Fruit fly (Drosophila melanogaster) ovary, adult (tissue): ENCODE results near the gene CG31407.

Source experiments
- CG17801 ChIP-seq: fragments of 200-800 bp; optimal IDR thresholded peaks from 2 replicates; lab custom pipeline; 2019; ENCODE audit warnings: missing biosample characterization, mild to moderate bottlenecking, missing genetic modification characterization, moderate library complexity; ENCODE audit not compliant: partially characterized antibody

Gene CG31407

DNA sequence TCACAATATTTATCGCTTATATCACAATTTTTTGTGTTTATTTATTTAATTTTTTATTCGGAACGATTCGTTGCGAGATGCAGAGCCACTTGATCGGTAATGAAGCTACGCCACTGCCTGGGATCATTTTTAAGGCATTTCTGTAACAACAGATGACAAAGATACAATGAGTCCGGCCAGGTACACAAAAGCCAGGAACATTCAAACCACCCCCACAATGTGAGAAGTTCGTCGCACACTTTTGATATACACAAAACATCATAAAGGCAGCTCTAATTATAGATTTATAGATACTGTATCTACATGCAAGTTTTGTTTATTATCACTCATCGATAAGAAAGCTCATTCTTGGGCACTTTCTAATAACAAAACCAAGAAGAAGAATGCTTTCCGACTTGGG is at the start of gene CG31407:
CG31407 (minus strand) TSS at position 101 of the 400 bp plus-strand sequence.
- no peak for TF ChIP-seq CG17801 (GFP tag; lab: Kevin White, UChicago)

DNA sequence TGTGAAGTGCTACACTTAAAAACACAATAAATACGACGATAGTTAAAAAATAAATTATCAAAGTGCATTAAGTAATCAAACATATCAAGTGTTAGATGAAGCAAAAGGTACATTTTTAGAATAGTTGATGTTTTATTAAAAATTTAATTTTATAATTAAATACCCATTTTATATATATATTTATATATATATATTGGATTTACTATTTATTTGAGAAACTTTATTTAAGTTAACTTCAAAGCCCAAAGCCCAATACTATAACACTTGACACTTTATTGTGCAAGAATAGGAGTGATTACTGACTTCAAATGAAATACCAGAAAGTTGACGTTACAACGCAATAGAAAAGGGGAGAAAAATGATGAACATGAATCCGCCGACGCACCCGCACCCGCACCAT is 45.9 kb upstream of the CG31407 start, which contains the start of gene nerfin-2:
nerfin-2 (plus strand) TSS at position 301 of the 400 bp plus-strand sequence.
- TF ChIP-seq CG17801 (GFP tag; lab: Kevin White, UChicago), result no peak

DNA sequence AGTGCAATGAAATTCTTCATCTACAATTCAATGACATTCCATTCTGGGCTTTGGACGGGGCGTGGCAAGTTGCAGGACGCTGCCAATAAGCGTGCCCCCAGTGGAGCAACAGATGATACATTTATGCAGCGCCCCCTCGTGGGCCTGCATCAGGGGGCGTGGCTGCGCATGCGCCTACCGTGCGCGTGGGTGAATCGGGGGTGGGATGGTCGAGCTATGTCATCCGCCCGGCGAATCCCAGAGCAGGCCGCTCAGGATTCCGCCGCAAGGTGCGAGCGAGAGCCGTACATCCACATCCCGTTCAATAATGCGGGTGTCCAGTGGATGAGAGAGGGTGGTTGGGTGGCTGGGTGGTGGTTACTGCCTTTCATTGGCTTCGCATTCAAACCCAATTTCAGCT is 45.2 kb upstream of the CG31407 start:
- no peak for TF ChIP-seq CG17801 (GFP tag; lab: Kevin White, UChicago)

- no peak for TF ChIP-seq CG17801 (GFP tag; lab: Kevin White, UChicago)
Observed at dm6 chr3R:10068780-10069179, 43.8 kb upstream of the CG31407 start.

dm6 chr3R:10067605-10068004 is 42.7 kb upstream of the CG31407 start, which contains the start of gene CG33784:
Gene CG33784 (plus strand): TSS chr3R:10067905.
- TF ChIP-seq CG17801 (GFP tag; lab: Kevin White, UChicago), result no peak

DNA sequence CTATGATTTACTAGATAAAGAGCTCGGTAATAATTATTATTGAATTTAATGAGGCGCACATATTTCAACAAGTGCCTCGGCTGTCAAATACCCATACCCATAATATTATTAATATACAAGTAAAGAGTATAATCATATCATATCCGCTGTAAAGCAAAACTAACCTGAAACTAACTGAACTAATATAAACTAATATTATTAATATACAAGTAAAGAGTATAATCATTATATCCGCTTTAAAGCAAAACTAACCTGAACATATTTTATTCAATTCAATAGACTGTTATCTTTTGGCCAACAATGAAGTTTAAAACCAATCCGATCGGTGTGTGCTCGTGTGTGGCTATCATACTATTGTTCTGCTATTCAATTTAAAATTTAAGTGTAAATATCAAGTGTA is 41.5 kb upstream of the CG31407 start, which contains the start of gene CG33783:
CG33783 (plus strand) TSS at position 301 of the 400 bp plus-strand sequence.
- TF ChIP-seq CG17801 (GFP tag; lab: Kevin White, UChicago), result no peak

- no peak for TF ChIP-seq CG17801 (GFP tag; lab: Kevin White, UChicago)
Observed at dm6 chr3R:10063707-10064106, 38.8 kb upstream of the CG31407 start, which contains the start of gene CG33631. Gene CG33631 (plus strand): TSS chr3R:10064007.

- no peak for TF ChIP-seq CG17801 (GFP tag; lab: Kevin White, UChicago)
Observed at dm6 chr3R:10062324-10062723, 37.4 kb upstream of the CG31407 start, which contains the start of gene CG33630. Gene CG33630 (plus strand): TSS chr3R:10062624.

- no peak for TF ChIP-seq CG17801 (GFP tag; lab: Kevin White, UChicago)
Observed at dm6 chr3R:10059952-10060351, 35.0 kb upstream of the CG31407 start, which contains the start of gene Npc2c. Gene Npc2c (plus strand): TSS chr3R:10060252.

dm6 chr3R:10059358-10059757 is 34.4 kb upstream of the CG31407 start:
- TF ChIP-seq CG17801 (GFP tag; lab: Kevin White, UChicago), result no peak

dm6 chr3R:10056647-10057046 is 31.7 kb upstream of the CG31407 start:
- TF ChIP-seq CG17801 (GFP tag; lab: Kevin White, UChicago), result no peak

DNA sequence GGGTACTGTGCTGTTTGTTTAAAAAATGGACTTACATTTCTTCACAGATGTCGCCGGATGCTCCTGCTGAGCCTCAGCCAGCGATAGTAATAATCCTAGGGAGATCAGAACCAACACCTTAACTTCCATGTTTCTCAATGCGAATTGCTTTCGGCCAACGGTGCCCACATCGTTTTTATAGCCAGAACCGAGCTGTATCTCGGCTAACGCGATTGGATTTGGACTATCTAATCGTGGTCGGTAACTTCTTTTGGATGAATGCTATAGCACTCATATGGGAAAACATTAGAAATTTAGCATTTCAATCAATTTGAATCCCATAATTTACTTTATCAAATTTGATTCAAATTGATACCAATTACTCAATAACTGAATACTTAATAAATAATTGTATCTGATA is 31.0 kb upstream of the CG31407 start, which contains the start of gene Npc2d:
Npc2d (minus strand) TSS at position 133 of the 400 bp plus-strand sequence.
- no peak for TF ChIP-seq CG17801 (GFP tag; lab: Kevin White, UChicago)

DNA sequence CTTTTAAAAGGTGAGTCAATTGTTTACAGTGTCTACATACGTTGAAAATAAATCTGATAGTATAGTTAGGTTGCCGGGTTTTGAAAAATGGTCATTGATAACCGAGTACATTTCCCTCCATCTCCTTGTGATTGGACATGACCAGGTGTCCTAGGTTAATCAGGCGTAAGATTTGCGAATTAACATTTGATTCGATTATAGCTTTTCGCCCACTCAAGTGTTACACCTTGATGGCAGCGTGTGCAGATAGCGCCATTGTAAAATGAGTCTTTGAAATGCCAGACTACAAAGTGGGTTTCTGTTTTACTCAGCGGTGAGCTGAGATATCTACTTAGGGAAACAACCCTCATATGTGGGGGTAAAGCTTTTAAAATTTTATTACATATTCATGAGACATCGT is 30.1 kb upstream of the CG31407 start:
- TF ChIP-seq CG17801 (GFP tag; lab: Kevin White, UChicago), result no peak

DNA sequence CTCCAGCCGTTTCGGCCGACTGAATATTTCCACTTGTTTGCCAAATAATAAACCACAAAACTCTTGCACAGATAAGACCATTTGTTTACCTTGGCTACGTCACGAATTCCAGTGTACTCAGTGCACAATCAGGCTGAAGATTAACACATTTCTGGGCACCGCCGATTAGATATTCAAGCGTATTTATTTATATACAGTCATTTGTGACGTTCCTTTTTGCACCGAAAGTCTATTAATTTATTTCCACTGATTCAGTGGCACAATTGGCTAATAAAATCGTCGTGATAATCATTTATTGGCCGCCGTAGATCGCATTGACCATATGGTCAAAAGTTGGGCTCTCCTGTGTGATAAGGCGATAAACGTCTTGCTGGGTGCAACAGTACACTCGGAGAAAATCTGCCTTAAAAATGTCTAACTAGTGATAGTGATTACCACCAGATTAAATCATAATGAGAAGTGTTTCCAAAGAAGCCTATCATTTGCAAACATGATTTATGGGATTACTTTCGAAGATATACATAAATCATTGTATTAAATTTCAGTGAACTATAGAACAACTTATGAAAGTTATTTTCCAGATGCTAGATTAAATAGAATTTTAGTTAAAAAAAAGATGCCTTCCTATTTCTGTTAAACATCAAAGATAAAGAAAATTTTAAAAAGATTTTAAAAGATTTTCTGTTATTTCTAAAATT is 29.5 kb upstream of the CG31407 start:
- TF ChIP-seq CG17801 (GFP tag; lab: Kevin White, UChicago), result peak; percentile 45

dm6 chr3R:10053559-10053958 is 28.6 kb upstream of the CG31407 start:
- TF ChIP-seq CG17801 (GFP tag; lab: Kevin White, UChicago), result no peak
